Fruit fly (Drosophila melanogaster) whole organism, prepupa: ENCODE measurements around the gene Hers.

Experiments
- Blimp-1 ChIP-seq: fragments of 200-800 bp; sonication (Bioruptor generic); optimal IDR thresholded peaks from 3 replicates; lab custom pipeline; 2017; ENCODE audit warnings: missing biosample characterization, missing genetic modification characterization, mild to moderate bottlenecking, moderate library complexity, missing genetic modification reagents
- CG10631 ChIP-seq: fragments of 200-800 bp; sonication (Bioruptor generic); optimal IDR thresholded peaks from 2 replicates; lab custom pipeline; 2016; ENCODE audit warnings: missing biosample characterization, missing genetic modification characterization
- CG10669 ChIP-seq: fragments of 200-800 bp; sonication (Bioruptor generic); optimal IDR thresholded peaks from 3 replicates; lab custom pipeline; 2018; ENCODE audit warnings: missing biosample characterization, mild to moderate bottlenecking, missing genetic modification characterization, moderate library complexity
- CG11294 ChIP-seq: fragments of 200-800 bp; sonication (Bioruptor generic); IDR thresholded peaks from 2 replicates; pipeline ENCODE4 v1.3.6; 2022; ENCODE audit warnings: missing biosample characterization, missing genetic modification characterization
- CG11762 ChIP-seq: fragments of 200-800 bp; sonication (Bioruptor generic); optimal IDR thresholded peaks from 3 replicates; lab custom pipeline; 2016; ENCODE audit warnings: missing biosample characterization, missing genetic modification characterization; ENCODE audit not compliant: insufficient read depth
- CG15336 ChIP-seq: fragments of 200-800 bp; sonication (Bioruptor generic); IDR thresholded peaks from 2 replicates; pipeline ENCODE4 v1.3.6; 2022; ENCODE audit warnings: missing biosample characterization, missing genetic modification characterization
- CG1621 ChIP-seq: fragments of 200-800 bp; sonication (Bioruptor generic); optimal IDR thresholded peaks from 3 replicates; lab custom pipeline; 2018; ENCODE audit warnings: missing biosample characterization, mild to moderate bottlenecking, missing genetic modification characterization
- CG16779 ChIP-seq: fragments of 200-800 bp; sonication (Bioruptor generic); optimal IDR thresholded peaks from 3 replicates; lab custom pipeline; 2017; ENCODE audit warnings: missing biosample characterization, mild to moderate bottlenecking, missing genetic modification characterization
- CG32006 ChIP-seq: fragments of 200-800 bp; sonication (Bioruptor generic); optimal IDR thresholded peaks from 3 replicates; lab custom pipeline; 2017; ENCODE audit warnings: missing biosample characterization, mild to moderate bottlenecking, missing genetic modification characterization
- CG34406 ChIP-seq: fragments of 200-800 bp; sonication (Bioruptor generic); optimal IDR thresholded peaks from 3 replicates; lab custom pipeline; 2016; ENCODE audit warnings: missing biosample characterization, missing genetic modification characterization
- CG3919 ChIP-seq: fragments of 200-800 bp; sonication (Bioruptor generic); optimal IDR thresholded peaks from 3 replicates; lab custom pipeline; 2016; ENCODE audit warnings: missing biosample characterization, missing genetic modification characterization
- CG4318 ChIP-seq: fragments of 200-800 bp; sonication (Bioruptor generic); optimal IDR thresholded peaks from 3 replicates; lab custom pipeline; 2017; ENCODE audit warnings: missing biosample characterization, mild to moderate bottlenecking, missing genetic modification characterization
- CG6163 ChIP-seq: fragments of 200-800 bp; sonication (Bioruptor generic); IDR thresholded peaks from 3 replicates; pipeline ENCODE4 v1.3.6; 2022; ENCODE audit warnings: missing biosample characterization, missing genetic modification characterization
- CG6276 ChIP-seq: fragments of 200-800 bp; sonication (Bioruptor generic); optimal IDR thresholded peaks from 2 replicates; lab custom pipeline; 2017; ENCODE audit warnings: missing biosample characterization, mild to moderate bottlenecking, missing genetic modification characterization
- CG6792 ChIP-seq: fragments of 200-800 bp; sonication (Bioruptor generic); optimal IDR thresholded peaks from 3 replicates; lab custom pipeline; 2016; ENCODE audit warnings: missing biosample characterization, missing genetic modification characterization
- CG6808 ChIP-seq: fragments of 200-800 bp; sonication (Bioruptor generic); optimal IDR thresholded peaks from 3 replicates; lab custom pipeline; 2017; ENCODE audit warnings: missing biosample characterization, missing genetic modification characterization, mild to moderate bottlenecking, moderate library complexity, missing genetic modification reagents
- CG6854 ChIP-seq: fragments of 200-800 bp; sonication (Bioruptor generic); optimal IDR thresholded peaks from 2 replicates; lab custom pipeline; 2017; ENCODE audit warnings: missing biosample characterization, mild to moderate bottlenecking, missing genetic modification characterization
- CG7368 ChIP-seq: fragments of 200-800 bp; sonication (Bioruptor generic); optimal IDR thresholded peaks from 3 replicates; lab custom pipeline; 2016; ENCODE audit warnings: missing biosample characterization, missing genetic modification characterization
- CG8119 ChIP-seq: fragments of 200-800 bp; sonication (Bioruptor generic); IDR thresholded peaks from 3 replicates; pipeline ENCODE4 v1.3.6; 2022; ENCODE audit warnings: missing biosample characterization, missing genetic modification characterization
- CG8319 ChIP-seq: fragments of 200-800 bp; sonication (Bioruptor generic); optimal IDR thresholded peaks from 3 replicates; lab custom pipeline; 2016; ENCODE audit warnings: missing biosample characterization, missing genetic modification characterization
- CG8632 ChIP-seq: fragments of 200-800 bp; sonication (Bioruptor generic); optimal IDR thresholded peaks from 3 replicates; lab custom pipeline; 2016; ENCODE audit warnings: missing biosample characterization, missing genetic modification characterization
- CG9139 ChIP-seq: fragments of 200-800 bp; sonication (Bioruptor generic); optimal IDR thresholded peaks from 3 replicates; lab custom pipeline; 2017; ENCODE audit warnings: missing biosample characterization, mild to moderate bottlenecking, missing genetic modification characterization
- Eip75B ChIP-seq: fragments of 200-800 bp; sonication (Bioruptor generic); optimal IDR thresholded peaks from 3 replicates; lab custom pipeline; 2016; ENCODE audit warnings: missing biosample characterization, missing genetic modification characterization
- Eip93F ChIP-seq: fragments of 200-800 bp; sonication (Bioruptor generic); optimal IDR thresholded peaks from 2 replicates; lab custom pipeline; 2016; ENCODE audit warnings: missing biosample characterization, mild to moderate bottlenecking, missing genetic modification characterization
- Ets96B ChIP-seq: fragments of 200-800 bp; optimal IDR thresholded peaks from 2 replicates; lab custom pipeline; 2019; ENCODE audit warnings: missing biosample characterization, mild to moderate bottlenecking, missing genetic modification characterization, moderate library complexity
- Gug ChIP-seq: fragments of 200-800 bp; sonication (Bioruptor generic); IDR thresholded peaks from 2 replicates; pipeline ENCODE4 v1.3.6; 2022; ENCODE audit warnings: missing biosample characterization, missing genetic modification characterization
- Hr38 ChIP-seq: sonication (Bioruptor generic); optimal IDR thresholded peaks from 2 replicates; lab custom pipeline; 2016; ENCODE audit warnings: missing biosample characterization, missing genetic modification characterization
- Lpt ChIP-seq: fragments of 200-800 bp; sonication (Bioruptor generic); optimal IDR thresholded peaks from 3 replicates; lab custom pipeline; 2016; ENCODE audit warnings: missing biosample characterization, missing genetic modification characterization
- Met ChIP-seq: fragments of 200-800 bp; sonication (Bioruptor generic); optimal IDR thresholded peaks from 3 replicates; lab custom pipeline; 2016; ENCODE audit warnings: missing biosample characterization, missing genetic modification characterization
- OdsH ChIP-seq: fragments of 200-800 bp; sonication (Bioruptor generic); optimal IDR thresholded peaks from 3 replicates; lab custom pipeline; 2016; ENCODE audit warnings: missing biosample characterization, missing genetic modification characterization
- Smox ChIP-seq: fragments of 200-800 bp; sonication (Bioruptor generic); optimal IDR thresholded peaks from 3 replicates; lab custom pipeline; 2016; ENCODE audit warnings: missing biosample characterization, missing genetic modification characterization
- Sox14 ChIP-seq: fragments of 200-800 bp; sonication (Bioruptor generic); optimal IDR thresholded peaks from 3 replicates; lab custom pipeline; 2016; ENCODE audit warnings: missing biosample characterization, missing genetic modification characterization
- Sox15 ChIP-seq: fragments of 200-800 bp; sonication (Bioruptor generic); optimal IDR thresholded peaks from 3 replicates; lab custom pipeline; 2016; ENCODE audit warnings: missing biosample characterization, missing genetic modification characterization
- acj6 ChIP-seq: fragments of 200-800 bp; sonication (Bioruptor generic); optimal IDR thresholded peaks from 3 replicates; lab custom pipeline; 2016; ENCODE audit warnings: missing biosample characterization, missing genetic modification characterization
- cyc ChIP-seq: fragments of 200-800 bp; sonication (Bioruptor generic); optimal IDR thresholded peaks from 3 replicates; lab custom pipeline; 2016; ENCODE audit warnings: missing biosample characterization, missing genetic modification characterization
- dac ChIP-seq: fragments of 200-800 bp; sonication (Bioruptor generic); optimal IDR thresholded peaks from 2 replicates; lab custom pipeline; 2017; ENCODE audit warnings: missing biosample characterization, mild to moderate bottlenecking, missing genetic modification characterization
- dsx ChIP-seq: fragments of 200-800 bp; optimal IDR thresholded peaks from 3 replicates; lab custom pipeline; 2019; ENCODE audit warnings: missing biosample characterization, mild to moderate bottlenecking, missing genetic modification characterization, moderate library complexity; ENCODE audit not compliant: poor library complexity, severe bottlenecking
- eg ChIP-seq: fragments of 200-800 bp; sonication (Bioruptor generic); IDR thresholded peaks from 3 replicates; pipeline ENCODE4 v1.3.6; 2022; ENCODE audit warnings: missing biosample characterization, missing genetic modification characterization
- esn ChIP-seq: fragments of 200-800 bp; sonication (Bioruptor generic); optimal IDR thresholded peaks from 2 replicates; lab custom pipeline; 2016; ENCODE audit warnings: missing biosample characterization, mild to moderate bottlenecking, missing genetic modification characterization, moderate library complexity
- fd59A ChIP-seq: fragments of 200-800 bp; sonication (Bioruptor generic); optimal IDR thresholded peaks from 2 replicates; lab custom pipeline; 2017; ENCODE audit warnings: missing biosample characterization, mild to moderate bottlenecking, missing genetic modification characterization, missing genetic modification reagents
- fd85E ChIP-seq: fragments of 200-800 bp; sonication (Bioruptor generic); optimal IDR thresholded peaks from 3 replicates; lab custom pipeline; 2016; ENCODE audit warnings: missing biosample characterization, missing genetic modification characterization
- fkh ChIP-seq: fragments of 200-800 bp; sonication (Bioruptor generic); optimal IDR thresholded peaks from 3 replicates; lab custom pipeline; 2017; ENCODE audit warnings: missing biosample characterization, mild to moderate bottlenecking, missing genetic modification characterization, moderate library complexity
- lz ChIP-seq: fragments of 200-800 bp; sonication (Bioruptor generic); optimal IDR thresholded peaks from 3 replicates; lab custom pipeline; 2016; ENCODE audit warnings: missing biosample characterization, missing genetic modification characterization
- net ChIP-seq: fragments of 200-800 bp; sonication (Bioruptor generic); optimal IDR thresholded peaks from 3 replicates; lab custom pipeline; 2016; ENCODE audit warnings: missing biosample characterization, missing genetic modification characterization
- spab ChIP-seq: fragments of 200-800 bp; sonication (Bioruptor generic); optimal IDR thresholded peaks from 2 replicates; lab custom pipeline; 2017; ENCODE audit warnings: missing biosample characterization, mild to moderate bottlenecking, missing genetic modification characterization, missing genetic modification reagents
- ss ChIP-seq, 2 experiments: fragments of 200-800 bp; sonication (Bioruptor generic); optimal IDR thresholded peaks; 2 replicates in 1 of 2; 3 replicates in 1 of 2; lab custom pipeline; 2017 to 2018; ENCODE audit warnings: mild to moderate bottlenecking in 2 of 2, missing biosample characterization in 2 of 2, missing genetic modification characterization in 2 of 2, moderate library complexity in 1 of 2
- svp ChIP-seq: fragments of 200-800 bp; sonication (Bioruptor generic); peaks from one replicate; lab custom pipeline; 2016; ENCODE audit warnings: missing biosample characterization, missing genetic modification characterization
- topi ChIP-seq: fragments of 200-800 bp; sonication (Bioruptor generic); optimal IDR thresholded peaks from 3 replicates; lab custom pipeline; 2016; ENCODE audit warnings: missing biosample characterization, missing genetic modification characterization
- vri ChIP-seq: fragments of 200-800 bp; sonication (Bioruptor generic); optimal IDR thresholded peaks from 3 replicates; lab custom pipeline; 2016; ENCODE audit warnings: missing biosample characterization, mild to moderate bottlenecking, missing genetic modification characterization

Gene Hers

DNA sequence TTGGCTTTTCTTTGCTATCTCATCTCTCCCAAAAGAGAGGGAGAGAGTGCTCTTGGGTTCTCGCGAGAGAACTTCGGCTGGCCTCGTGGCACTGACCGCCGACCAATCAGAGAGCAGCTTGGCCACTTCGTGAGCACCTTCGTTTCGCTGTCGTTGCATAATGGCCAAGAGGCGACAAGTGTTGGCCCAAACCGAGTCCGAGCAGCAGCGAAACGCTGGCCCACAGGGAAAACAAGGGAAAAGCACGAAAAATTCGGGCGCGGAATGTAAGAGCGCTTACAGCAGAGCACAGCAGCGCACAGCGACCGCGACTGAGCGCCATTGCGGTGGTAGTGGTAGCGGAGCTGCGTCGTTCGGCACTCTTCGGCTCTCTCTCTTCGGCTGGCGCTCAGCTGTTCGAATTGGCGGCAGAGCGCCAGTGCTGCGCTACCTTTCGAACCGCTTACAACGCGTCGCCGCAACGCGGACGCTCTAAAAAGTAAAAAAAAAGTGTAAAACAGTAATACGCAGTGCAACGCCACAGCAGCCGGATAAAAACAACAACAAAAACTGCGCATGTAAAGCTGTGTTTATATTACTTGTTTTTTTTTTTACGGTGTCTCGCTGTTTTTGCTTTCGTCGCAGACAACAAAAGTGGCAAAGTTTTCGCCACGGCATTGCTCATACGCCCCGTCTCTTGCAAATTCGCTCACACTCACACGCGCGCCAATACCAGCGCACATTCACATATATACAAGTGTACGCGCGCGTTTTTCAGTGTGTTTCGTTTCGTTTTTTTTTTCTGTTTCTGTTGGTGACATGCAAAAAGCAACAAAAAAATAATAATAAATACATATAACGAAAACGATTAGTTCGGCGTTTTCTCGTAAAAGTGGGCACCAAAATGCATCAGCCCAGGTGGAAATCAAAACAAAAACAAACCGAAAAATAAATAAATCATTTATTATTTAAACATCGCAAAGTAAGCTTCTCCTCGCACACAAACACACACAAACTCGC, 21.3 kb downstream of the Hers start:
- TF ChIP-seq Ets96B (tag; lab: Kevin White, UChicago) (no peak), dac (GFP tag; lab: Kevin White, UChicago) (peak; percentile 58), CG8119 (peak; percentile 69), CG4318 (GFP tag; lab: Kevin White, UChicago) (no peak), topi (peak; percentile 43), CG11762 (peak; percentile 55), CG6792 (GFP tag; lab: Kevin White, UChicago) (peak; percentile 16), CG16779 (tag; lab: Kevin White, UChicago) (peak; percentile 72), Smox (GFP tag; lab: Kevin White, UChicago) (peak; percentile 21), Lpt (GFP tag; lab: Kevin White, UChicago) (peak; percentile 15), CG6163 (peak; percentile 83), lz (GFP tag; lab: Kevin White, UChicago) (peak; percentile 6), svp (peak; percentile 73), fkh (GFP tag; lab: Kevin White, UChicago) (peak; percentile 18), Met (GFP tag; lab: Kevin White, UChicago) (no peak), CG6276 (GFP tag; lab: Kevin White, UChicago) (peak; percentile 76), OdsH (GFP tag; lab: Kevin White, UChicago) (peak; percentile 17), Gug (GFP tag; lab: Robert Waterston, UW) (0 out of 2 replicates have a peak, but pooled peaks have one; percentile 33), CG9139 (peak; percentile 57), Eip93F (peak; percentile 40), cyc (GFP tag; lab: Kevin White, UChicago) (peak; percentile 2), CG10631 (GFP tag; lab: Kevin White, UChicago) (peak; percentile 15), Sox14 (peak; percentile 56), acj6 (GFP tag; lab: Kevin White, UChicago) (no peak), CG32006 (GFP tag; lab: Kevin White, UChicago) (peak; percentile 67), CG8319 (GFP tag; lab: Kevin White, UChicago) (no peak), Blimp-1 (GFP tag; lab: Kevin White, UChicago) (peak; percentile 39), esn (GFP tag; lab: Kevin White, UChicago) (peak; percentile 39), CG15336 (GFP tag; lab: Robert Waterston, UW) (peak; percentile 69), CG10669 (GFP tag; lab: Kevin White, UChicago) (peak; percentile 24), CG6808 (peak; percentile 75), net (GFP tag; lab: Kevin White, UChicago) (peak; percentile 71), CG8632 (peak; percentile 20), Hr38 (GFP tag; lab: Kevin White, UChicago) (no peak), ss (GFP tag; optimal IDR thresholded peaks at IDR 0.05; lab: Kevin White, UChicago) (peak; percentile 77), Sox15 (GFP tag; lab: Kevin White, UChicago) (no peak), CG11294 (GFP tag; lab: Robert Waterston, UW) (no peak), CG34406 (GFP tag; lab: Kevin White, UChicago) (peak; percentile 21), eg (GFP tag; lab: Robert Waterston, UW) (peak; percentile 82), CG1621 (tag; lab: Kevin White, UChicago) (peak; percentile 60), spab (GFP tag; lab: Kevin White, UChicago) (peak; percentile 51), Eip75B (GFP tag; lab: Kevin White, UChicago) (peak; percentile 60), dsx (GFP tag; lab: Kevin White, UChicago) (no peak), fd85E (GFP tag; lab: Kevin White, UChicago) (no peak), vri (peak; percentile 95), fd59A (GFP tag; lab: Kevin White, UChicago) (peak; percentile 18), CG7368 (GFP tag; lab: Kevin White, UChicago) (no peak), CG6854 (GFP tag; lab: Kevin White, UChicago) (peak; percentile 68), CG3919 (GFP tag; lab: Kevin White, UChicago) (peak; percentile 65)
